Fruit fly (Drosophila melanogaster): ENCODE results near the gene SIDL.
A peak's percentile ranks its signal among the peaks of the same experiment; 100 is the strongest.

Gene SIDL

DNA sequence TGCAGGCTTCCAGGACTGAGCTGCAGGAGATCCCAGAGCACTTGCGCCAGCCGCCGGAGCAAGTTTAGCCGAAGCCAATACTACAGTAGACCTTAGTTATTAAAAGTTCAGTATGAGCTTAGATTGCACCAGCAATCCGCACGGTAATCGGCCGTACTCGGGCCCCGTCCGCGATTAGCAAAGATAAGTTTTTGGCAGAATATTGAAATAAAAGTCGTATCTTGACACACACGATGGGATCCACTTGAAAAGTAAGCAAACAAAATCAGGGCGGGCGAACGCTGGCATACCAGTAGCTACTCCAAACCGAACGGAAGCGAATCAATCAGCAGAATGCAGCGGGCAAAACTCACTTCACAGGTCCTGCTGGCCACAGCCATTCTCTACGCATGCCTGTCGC, 11.6 kb upstream of the SIDL start, which contains the start of gene CG34316:
Gene CG34316, plus strand, starts transcription at position 301 of the 400 bp plus-strand sequence.
- no peak for TF ChIP-seq CG17801 (GFP tag; optimal IDR thresholded peaks at IDR 0.05; ENCODE audit: partially characterized antibody)

DNA sequence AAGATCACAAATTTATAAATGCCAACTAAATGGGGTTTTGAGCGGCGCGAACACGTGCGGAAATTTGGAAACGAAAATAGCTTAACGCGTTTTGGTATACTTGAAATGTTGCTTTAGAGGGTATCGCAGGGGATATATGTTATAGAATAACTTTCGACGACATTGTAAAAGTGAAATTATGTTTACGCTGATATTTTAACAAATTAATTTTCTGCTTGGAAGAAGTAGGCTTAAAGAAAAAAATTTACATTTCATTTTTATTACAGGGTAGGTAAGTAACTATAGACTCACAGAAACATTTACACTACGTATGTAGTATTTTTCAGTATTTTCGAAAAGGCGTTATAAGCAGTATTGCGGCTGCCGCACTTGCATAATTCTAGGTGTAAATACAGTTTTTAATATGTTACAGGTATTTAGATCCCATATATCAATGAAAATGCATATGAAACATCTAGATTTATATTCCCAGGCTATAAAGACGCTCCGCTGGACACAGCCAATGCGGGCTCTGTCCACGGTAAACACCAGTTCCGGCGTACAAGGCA, 10.7 kb upstream of the SIDL start, which contains the start of the genes Art3 and mRpS10:
Gene Art3, minus strand, starts transcription at position 80 of the 548 bp plus-strand sequence.
Gene mRpS10, plus strand, starts transcription at position 337 of the 548 bp plus-strand sequence.
- peak; percentile 100 for TF ChIP-seq CG17801 (GFP tag; optimal IDR thresholded peaks at IDR 0.05; ENCODE audit: partially characterized antibody)

DNA sequence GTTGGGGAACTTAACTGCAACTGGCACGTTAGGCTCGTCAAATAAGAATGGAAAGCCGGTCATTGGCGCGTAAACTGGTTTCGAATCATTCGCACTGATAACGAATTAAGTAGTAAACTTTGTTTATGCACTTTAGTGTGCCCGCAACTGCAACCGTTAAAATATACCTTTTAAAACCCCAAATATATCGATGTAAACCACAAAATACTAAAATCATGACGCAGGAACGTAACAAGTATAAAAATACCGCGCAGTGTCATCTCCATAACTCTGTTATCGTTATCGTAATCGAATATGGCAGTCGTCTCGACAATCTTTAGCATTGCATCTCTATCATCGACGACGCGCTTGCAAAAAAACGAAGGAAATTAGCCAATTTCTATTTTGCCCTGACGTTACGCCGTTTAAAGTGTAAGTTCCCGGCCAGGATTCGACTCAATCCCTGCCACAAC, 6.6 kb upstream of the SIDL start, which contains the start of the genes CG31344 and Caf1-55:
Gene CG31344, minus strand, starts transcription at position 51 of the 452 bp plus-strand sequence.
Gene Caf1-55, plus strand, starts transcription at position 298 of the 452 bp plus-strand sequence.
- TF ChIP-seq CG17801 (GFP tag; optimal IDR thresholded peaks at IDR 0.05; ENCODE audit: partially characterized antibody): peak; percentile 40

DNA sequence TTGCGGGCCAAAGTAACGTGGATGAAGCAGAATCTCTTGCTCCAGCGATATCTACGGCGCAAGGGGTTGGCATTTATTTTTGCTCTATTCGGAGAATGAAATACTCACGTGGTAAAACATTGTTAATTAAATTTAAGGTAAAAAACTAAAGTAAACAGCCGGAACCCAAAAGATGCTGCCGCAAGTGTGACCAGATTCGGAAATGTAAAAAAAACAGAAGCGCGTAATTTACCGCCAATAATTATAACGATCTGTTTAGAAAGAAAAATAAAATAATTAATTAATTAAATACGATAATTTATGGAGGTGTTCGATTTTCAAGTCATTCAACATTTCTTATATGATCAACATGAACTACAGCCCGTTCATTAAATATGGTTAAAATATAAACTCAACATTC, 4.3 kb upstream of the SIDL start, which contains the start of gene Polr2G:
Gene Polr2G, minus strand, starts transcription at position 208 of the 400 bp plus-strand sequence.
- no peak for TF ChIP-seq CG17801 (GFP tag; optimal IDR thresholded peaks at IDR 0.05; ENCODE audit: partially characterized antibody)

DNA sequence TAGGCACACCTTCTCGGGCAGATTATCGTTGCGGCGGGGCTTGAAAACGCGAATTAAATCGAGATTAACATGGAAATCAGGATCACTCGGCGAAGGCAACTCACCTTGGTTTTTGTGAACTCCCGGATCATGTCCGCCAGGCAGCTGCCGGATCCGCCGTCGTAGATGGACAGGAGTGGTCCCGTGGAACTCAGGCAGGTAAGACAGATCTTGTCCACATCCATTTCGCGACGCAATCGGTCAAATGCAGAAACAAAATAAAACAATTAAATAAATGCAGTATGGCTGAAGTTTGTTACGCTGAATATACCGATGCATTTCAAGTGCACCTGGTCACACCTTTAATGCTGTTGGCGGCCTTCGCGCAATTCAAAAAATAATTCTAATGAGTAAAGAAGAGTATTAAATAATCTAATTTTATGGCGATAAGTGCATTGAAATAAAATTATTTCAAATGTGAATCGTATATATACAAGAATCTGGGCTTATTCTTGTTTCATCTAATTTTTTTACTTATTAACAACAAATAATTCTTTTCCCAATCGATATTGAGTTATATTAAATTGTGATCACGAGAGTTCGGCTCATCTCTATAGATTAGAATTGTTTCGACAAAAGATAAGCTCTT, 5.2 kb downstream of the SIDL start, which contains the start of the genes CG6654 and CG4210:
Gene CG6654, minus strand, starts transcription at position 297 of the 628 bp plus-strand sequence.
Gene CG4210, plus strand, starts transcription at position 613 of the 628 bp plus-strand sequence.
- TF ChIP-seq CG17801 (GFP tag; optimal IDR thresholded peaks at IDR 0.05; ENCODE audit: partially characterized antibody): peak; percentile 70

DNA sequence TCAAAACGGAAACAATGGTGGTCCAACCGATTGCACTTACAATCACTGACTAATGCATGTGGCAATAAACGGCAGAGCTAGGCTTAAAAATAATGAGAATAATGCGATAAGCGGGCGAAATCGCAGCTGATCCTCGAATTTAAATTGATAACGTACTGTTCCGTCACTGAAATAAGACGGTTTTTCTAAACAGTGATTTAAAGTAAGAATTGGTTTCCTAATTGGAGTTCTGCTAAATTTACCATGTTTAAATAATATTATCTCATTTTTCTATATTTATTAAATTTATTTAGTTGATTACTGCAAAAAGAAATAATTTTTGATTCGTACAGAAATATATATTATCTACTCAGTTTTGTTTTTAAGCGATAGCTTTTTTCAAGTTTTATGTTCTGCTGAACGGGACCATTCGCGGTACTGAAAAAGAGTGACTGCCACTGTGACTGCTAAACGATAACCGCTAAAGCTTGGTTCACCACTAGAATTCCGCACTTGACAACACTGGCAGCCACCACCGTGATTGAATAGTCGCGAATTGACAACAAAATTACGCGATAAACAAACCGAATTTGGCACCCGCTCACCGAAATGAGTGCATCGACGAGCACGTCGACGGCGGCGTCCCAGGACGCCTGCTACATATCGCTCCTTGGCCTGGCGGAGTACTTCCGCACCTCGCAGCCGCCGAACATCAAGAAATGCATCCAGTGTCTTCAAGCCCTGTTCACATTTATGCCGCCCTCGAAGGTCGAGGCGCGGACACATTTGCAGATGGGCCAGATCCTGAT, 9.8 kb downstream of the SIDL start, which contains the start of the genes Spn88Eb and Mau2:
Gene Spn88Eb, minus strand, starts transcription at position 51 of the 788 bp plus-strand sequence.
Gene Mau2, plus strand, starts transcription at position 493 of the 788 bp plus-strand sequence.
- TF ChIP-seq CG17801 (GFP tag; optimal IDR thresholded peaks at IDR 0.05; ENCODE audit: partially characterized antibody): peak; percentile 12

DNA sequence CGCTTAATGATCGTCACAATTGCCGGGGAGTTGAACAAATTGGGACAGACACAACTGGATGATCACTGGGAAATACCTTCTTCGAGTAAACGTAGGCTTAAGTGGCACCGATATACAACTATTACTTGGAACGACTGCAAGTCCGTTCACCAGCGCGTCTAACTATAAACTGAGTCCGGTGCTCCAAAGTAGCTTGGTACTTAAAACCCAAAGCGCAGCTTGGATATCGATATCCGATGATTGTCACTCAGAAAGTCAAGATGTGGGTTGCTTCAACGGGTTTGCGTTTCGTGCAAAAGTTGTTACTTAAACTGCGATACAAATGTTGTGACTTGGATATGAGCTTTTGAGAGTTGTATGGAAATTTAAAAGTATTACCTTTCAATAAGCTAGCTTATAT, 12.4 kb downstream of the SIDL start, which contains the start of gene Spn88Ea:
Gene Spn88Ea, minus strand, starts transcription at position 175 of the 400 bp plus-strand sequence.
- peak; percentile 1 for TF ChIP-seq CG17801 (GFP tag; optimal IDR thresholded peaks at IDR 0.05; ENCODE audit: partially characterized antibody)

DNA sequence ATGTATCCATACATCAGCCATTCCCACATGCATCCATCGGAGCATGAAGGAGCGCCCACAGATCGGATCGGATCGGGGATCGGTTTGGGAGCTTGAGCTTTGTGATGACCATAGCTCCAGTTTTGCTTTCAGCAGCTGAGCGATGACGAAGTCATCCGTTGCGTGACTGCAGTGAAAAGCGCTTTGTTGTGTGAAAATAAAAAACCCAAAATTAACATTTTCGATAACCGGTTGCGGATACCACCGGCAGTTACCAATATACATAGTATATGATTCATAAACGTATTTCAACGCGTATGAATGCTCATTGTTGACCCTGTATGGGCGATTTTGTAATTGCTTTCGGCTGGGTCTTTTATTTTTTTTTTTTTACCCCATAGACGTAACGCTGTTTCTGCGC, 13.5 kb downstream of the SIDL start:
- TF ChIP-seq CG17801 (GFP tag; optimal IDR thresholded peaks at IDR 0.05; ENCODE audit: partially characterized antibody): no peak

DNA sequence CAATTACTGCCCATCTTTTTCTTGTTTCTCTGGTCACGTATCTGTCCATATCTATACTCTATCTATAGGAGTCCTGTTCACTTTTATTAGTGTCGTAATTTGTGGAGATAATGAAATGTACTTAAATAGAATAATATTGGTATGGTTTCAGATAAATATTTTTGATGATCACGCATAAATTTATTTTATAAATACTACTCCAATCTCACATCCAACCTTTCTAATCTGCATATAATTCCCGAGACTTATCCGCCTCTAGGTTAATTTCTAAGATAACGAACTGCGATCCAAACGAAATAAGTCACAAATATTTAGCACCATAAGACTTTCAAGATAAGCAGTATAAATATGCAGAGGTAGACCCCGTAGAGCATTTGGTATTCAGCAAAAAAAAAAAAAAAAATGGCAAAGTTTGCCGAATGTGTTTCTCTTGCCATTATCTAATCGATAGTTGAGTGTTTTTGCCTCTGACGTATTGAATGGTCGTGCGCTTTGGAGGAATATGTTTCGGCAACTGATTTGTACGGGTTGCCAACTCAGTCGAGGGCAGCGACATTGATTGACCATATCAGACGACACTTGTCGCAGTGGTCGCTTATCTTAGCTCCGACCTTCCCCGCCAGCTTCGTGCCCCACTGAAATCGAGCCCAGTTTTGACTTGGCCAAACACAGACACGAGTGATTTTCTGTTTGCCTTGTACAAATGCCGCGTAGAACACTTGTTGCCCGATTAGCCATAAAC, 20.5 kb downstream of the SIDL start:
- peak; percentile 13 for TF ChIP-seq CG17801 (GFP tag; optimal IDR thresholded peaks at IDR 0.05; ENCODE audit: partially characterized antibody)

DNA sequence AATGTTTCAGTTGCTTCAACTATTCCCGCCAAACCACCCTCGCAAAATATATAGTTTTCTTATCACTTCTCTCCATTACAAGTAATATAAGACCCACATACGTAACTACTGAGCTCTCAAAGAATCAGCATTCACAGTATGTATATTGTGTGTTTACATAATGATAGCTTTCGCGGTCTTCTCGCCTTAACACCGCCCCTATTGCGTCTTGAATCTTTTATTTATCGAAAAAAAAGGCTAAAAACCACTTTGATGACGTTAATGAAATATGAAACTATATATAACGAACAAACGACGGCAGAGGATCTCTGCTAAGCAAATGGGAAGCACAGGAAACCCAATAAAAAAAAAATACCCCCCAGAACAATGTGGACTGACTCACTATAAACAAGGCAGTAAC, 21.3 kb downstream of the SIDL start:
- TF ChIP-seq CG17801 (GFP tag; optimal IDR thresholded peaks at IDR 0.05; ENCODE audit: partially characterized antibody): no peak

DNA sequence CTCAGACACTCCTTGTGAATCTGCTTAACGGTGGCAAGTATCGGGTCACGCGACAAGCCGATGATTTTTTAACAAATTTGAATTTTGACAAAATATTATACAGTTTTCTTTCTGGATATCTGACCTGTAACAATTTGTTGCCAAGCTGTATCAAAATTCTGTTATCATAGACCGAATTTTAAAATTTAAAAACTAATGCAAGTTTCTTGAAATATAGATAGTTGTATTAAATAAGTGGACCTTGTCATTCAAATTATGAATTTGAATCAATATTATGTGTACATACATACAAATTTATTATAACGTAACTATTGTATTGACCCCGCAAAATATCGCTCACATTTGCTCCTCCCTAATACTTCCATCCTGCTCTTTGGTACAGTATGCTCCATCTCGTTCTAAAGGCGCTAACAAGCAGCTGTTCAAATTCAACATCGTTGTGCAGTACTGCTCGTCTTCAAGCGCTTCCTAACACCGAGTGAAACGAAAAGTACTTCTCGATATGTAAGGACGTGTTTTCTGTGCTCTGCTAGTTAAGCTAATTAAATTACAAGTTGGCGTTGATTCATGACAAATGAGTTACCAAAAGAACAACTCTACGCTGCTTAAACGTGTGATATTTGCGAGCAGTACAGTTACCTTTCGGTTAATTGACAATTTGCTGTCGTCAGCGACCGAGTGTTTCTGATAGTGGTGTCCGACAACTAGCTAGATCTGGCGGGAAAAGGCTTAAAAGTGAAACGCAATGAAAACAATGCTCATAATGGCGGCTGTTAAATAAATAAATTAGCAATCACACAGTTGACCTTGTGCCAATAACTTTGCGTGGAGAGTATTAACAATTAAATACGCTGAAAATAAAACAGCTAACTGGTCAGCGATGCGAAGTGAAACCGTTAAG, 22.3 kb downstream of the SIDL start, which contains the start of the genes Kpc1 and CG42542:
Gene Kpc1, minus strand, starts transcription at position 77 of the 901 bp plus-strand sequence.
Gene CG42542, plus strand, starts transcription at position 465 of the 901 bp plus-strand sequence.
- peak; percentile 44 for TF ChIP-seq CG17801 (GFP tag; optimal IDR thresholded peaks at IDR 0.05; ENCODE audit: partially characterized antibody)

DNA sequence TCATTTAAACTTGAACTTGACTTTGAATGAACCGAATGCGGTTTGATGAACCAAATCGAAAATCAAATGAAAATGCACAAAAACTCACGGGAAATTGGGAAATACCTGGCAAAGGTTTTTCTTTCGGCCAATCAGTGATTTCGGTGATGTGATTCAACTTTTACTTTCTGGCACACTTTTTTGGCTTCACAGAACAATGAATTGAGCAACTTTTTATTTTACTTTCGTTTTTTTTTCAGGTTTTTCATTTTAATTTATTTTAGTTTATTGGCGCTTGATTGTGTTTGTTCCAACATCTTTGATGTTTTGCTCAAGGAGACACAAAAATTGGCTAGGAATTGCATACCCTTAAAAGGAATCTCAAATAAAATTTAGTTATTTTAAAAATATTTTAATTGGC, 37.2 kb downstream of the SIDL start, which contains the start of gene Mf:
Gene Mf, minus strand, starts transcription at position 44 of the 400 bp plus-strand sequence.
- TF ChIP-seq CG17801 (GFP tag; optimal IDR thresholded peaks at IDR 0.05; ENCODE audit: partially characterized antibody): no peak

DNA sequence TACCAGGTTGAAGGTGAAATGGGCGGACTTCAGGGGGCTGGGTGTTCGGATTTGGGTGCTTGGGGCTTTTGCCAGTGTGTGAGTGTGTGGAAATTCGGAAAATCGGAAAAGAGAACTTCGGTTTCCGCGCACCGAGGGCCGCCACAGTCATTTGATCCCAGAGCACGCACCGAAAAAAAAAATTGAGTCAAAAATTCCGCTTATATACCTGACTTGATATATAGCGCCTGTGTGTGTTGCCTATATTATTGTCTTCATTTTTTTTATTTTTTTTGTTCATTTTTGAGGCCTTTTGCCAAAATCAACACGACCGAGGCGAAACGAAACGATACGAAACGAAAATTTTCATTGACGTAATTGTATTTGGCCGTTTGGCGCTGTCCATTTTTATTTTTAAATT, 41.4 kb downstream of the SIDL start:
- no peak for TF ChIP-seq CG17801 (GFP tag; optimal IDR thresholded peaks at IDR 0.05; ENCODE audit: partially characterized antibody)
